Fruit fly (Drosophila melanogaster): ENCODE measurements around the gene amx.

The amx gene

dm6 chrX:9251212-9251877 is 4.2 kb upstream of the amx start (continued):
- TF ChIP-seq Spps (tag; optimal IDR thresholded peaks at IDR 0.05) (no peak), Xbp1 (GFP tag; optimal IDR thresholded peaks at IDR 0.05) (peak; percentile 22), CG9876 (GFP tag; optimal IDR thresholded peaks at IDR 0.05) (no peak), CG6175 (GFP tag; IDR thresholded peaks at IDR 0.05) (no peak), phol (tag; optimal IDR thresholded peaks at IDR 0.05) (peak; percentile 15), bbx (GFP tag; IDR thresholded peaks at IDR 0.05; ENCODE audit: partially characterized antibody) (no peak), trem (tag; optimal IDR thresholded peaks at IDR 0.05) (no peak), Pdp1 (GFP tag; optimal IDR thresholded peaks at IDR 0.05) (no peak), h (optimal IDR thresholded peaks at IDR 0.05) (no peak), br (optimal IDR thresholded peaks at IDR 0.05) (no peak), Optix (GFP tag; IDR thresholded peaks at IDR 0.05) (peak; percentile 37; the same call in 1 of the 3 replicates), tap (tag; optimal IDR thresholded peaks at IDR 0.05) (no peak), E2f1 (GFP tag; IDR thresholded peaks at IDR 0.05) (0 out of 2 replicates have a peak, but pooled peaks have one; percentile 9), emc (GFP tag; optimal IDR thresholded peaks at IDR 0.05) (no peak), Hmx (GFP tag; optimal IDR thresholded peaks at IDR 0.05) (no peak), E2f2 (GFP tag; IDR thresholded peaks at IDR 0.05) (no peak), MBD-R2 (GFP tag; IDR thresholded peaks at IDR 0.05) (no peak), CG4282 (GFP tag; optimal IDR thresholded peaks at IDR 0.05) (no peak), gce (GFP tag; IDR thresholded peaks at IDR 0.05) (no peak), bab2 (GFP tag; optimal IDR thresholded peaks at IDR 0.05) (no peak), CG14667 (GFP tag; IDR thresholded peaks at IDR 0.05) (no peak), ATbp (GFP tag; optimal IDR thresholded peaks at IDR 0.05) (peak; percentile 37), CrebB (tag; optimal IDR thresholded peaks at IDR 0.05) (no peak), Sry-δ (GFP tag; optimal IDR thresholded peaks at IDR 0.05) (no peak), gsb-n (tag; optimal IDR thresholded peaks at IDR 0.05) (no peak), CG1602 (GFP tag; optimal IDR thresholded peaks at IDR 0.05) (no peak), CG15514 (GFP tag; optimal IDR thresholded peaks at IDR 0.05) (no peak), Asciz (GFP tag; optimal IDR thresholded peaks at IDR 0.05) (peak; percentile 20), slou (GFP tag; optimal IDR thresholded peaks at IDR 0.05) (no peak), hkb (optimal IDR thresholded peaks at IDR 0.05) (no peak), hkb (GFP tag; IDR thresholded peaks at IDR 0.05) (0 out of 2 replicates have a peak, but pooled peaks have one; percentile 36), insv (GFP tag; optimal IDR thresholded peaks at IDR 0.05) (no peak), crol (GFP tag; IDR thresholded peaks at IDR 0.05) (peak; percentile 84), chm (GFP tag; IDR thresholded peaks at IDR 0.05) (no peak), pros (GFP tag; optimal IDR thresholded peaks at IDR 0.05) (no peak), CG18599 (GFP tag; optimal IDR thresholded peaks at IDR 0.05) (peak; percentile 18), CG17359 (tag; optimal IDR thresholded peaks at IDR 0.05) (peak; percentile 30), NK7.1 (GFP tag; optimal IDR thresholded peaks at IDR 0.05) (no peak), peb (GFP tag; IDR thresholded peaks at IDR 0.05) (no peak), tna (GFP tag; IDR thresholded peaks at IDR 0.05; ENCODE audit: partially characterized antibody) (no peak), CG6254 (GFP tag; optimal IDR thresholded peaks at IDR 0.05) (no peak), da (GFP tag; optimal IDR thresholded peaks at IDR 0.05) (no peak), CG5245 (GFP tag; optimal IDR thresholded peaks at IDR 0.05) (no peak), C15 (GFP tag; IDR thresholded peaks at IDR 0.05) (no peak), CG14050 (GFP tag; IDR thresholded peaks at IDR 0.05) (no peak), CG4424 (GFP tag; optimal IDR thresholded peaks at IDR 0.05) (peak; percentile 7), Xrp1 (GFP tag; IDR thresholded peaks at IDR 0.05) (peak; percentile 49; the same call in 1 of the 2 replicates), otp (GFP tag; IDR thresholded peaks at IDR 0.05) (no peak), CG13424 (tag; optimal IDR thresholded peaks at IDR 0.05) (peak; percentile 24), CG34224 (GFP tag; IDR thresholded peaks at IDR 0.05; ENCODE audit: partially characterized antibody) (no peak), ftz-f1 (GFP tag; optimal IDR thresholded peaks at IDR 0.05) (no peak), CG9609 (GFP tag; optimal IDR thresholded peaks at IDR 0.05) (no peak)

All from whole organism, embryonic.